Worm (Caenorhabditis elegans) whole organism, L4 larva: Measurements from ENCODE around the gene C06A1.7.

Experiments used
- Y5F2A.4 ChIP-seq: fragments of 200-800 bp; sonication (Bioruptor generic); optimal IDR thresholded peaks from 2 replicates; lab custom pipeline; 2018; ENCODE audit warnings: mild to moderate bottlenecking, missing genetic modification characterization, missing compliant biosample characterization
- ZK337.2 ChIP-seq: fragments of 200-800 bp; sonication (Bioruptor generic); IDR thresholded peaks from 2 replicates; pipeline ENCODE4 v1.3.6; 2022; ENCODE audit warnings: missing genetic modification reagents, missing genetic modification characterization, missing compliant biosample characterization
- aly-2 ChIP-seq: sonication (generic microtip); optimal IDR thresholded peaks from 2 replicates; lab custom pipeline; 2018; ENCODE audit warnings: missing biosample characterization, missing genetic modification characterization
- arid-1 ChIP-seq: fragments of 200-800 bp; sonication (Bioruptor generic); conservative IDR thresholded peaks from 2 replicates; pipeline ENCODE4 v1.3.6; 2022; ENCODE audit warnings: missing genetic modification reagents, missing genetic modification characterization, missing compliant biosample characterization
- ceh-44 ChIP-seq: fragments of 200-800 bp; sonication (Bioruptor generic); IDR thresholded peaks from 2 replicates; pipeline ENCODE4 v1.3.6; 2022; ENCODE audit warnings: missing genetic modification reagents, missing genetic modification characterization, missing compliant biosample characterization
- ceh-62 ChIP-seq: sonication (generic microtip); optimal IDR thresholded peaks from 2 replicates; lab custom pipeline; 2017; ENCODE audit warnings: missing biosample characterization, missing genetic modification characterization
- ceh-82 ChIP-seq: sonication (generic microtip); optimal IDR thresholded peaks from 2 replicates; lab custom pipeline; 2017; ENCODE audit warnings: missing biosample characterization, missing genetic modification characterization
- cey-2 ChIP-seq: sonication (generic microtip); optimal IDR thresholded peaks from 3 replicates; lab custom pipeline; 2017; ENCODE audit warnings: missing genetic modification characterization, mild to moderate bottlenecking, missing compliant biosample characterization, antibody characterized with exemption, borderline replicate concordance; ENCODE audit not compliant: insufficient read depth
- daf-16 ChIP-seq, 3 experiments: sonication (generic microtip); optimal IDR thresholded peaks; 2 replicates each; lab custom pipeline; 2016 to 2017; ENCODE audit warnings: missing genetic modification characterization in 3 of 3, missing genetic modification reagents in 3 of 3, mild to moderate bottlenecking in 2 of 3, missing compliant biosample characterization in 2 of 3, missing biosample characterization in 1 of 3, moderate library complexity in 1 of 3
- dmd-6 ChIP-seq: fragments of 200-800 bp; sonication (Bioruptor generic); IDR thresholded peaks from 2 replicates; pipeline ENCODE4 v1.3.6; 2022; ENCODE audit warnings: missing genetic modification reagents, missing genetic modification characterization, missing compliant biosample characterization
- dmd-9 ChIP-seq: fragments of 200-800 bp; sonication (Bioruptor generic); IDR thresholded peaks from 2 replicates; pipeline ENCODE4 v1.3.6; 2022; ENCODE audit warnings: missing genetic modification reagents, missing genetic modification characterization, missing compliant biosample characterization
- dpl-1 ChIP-seq: fragments of 150-350 bp; optimal IDR thresholded peaks from 2 replicates; lab custom pipeline; 2014; ENCODE audit warnings: missing biosample characterization, missing genetic modification reagents, missing genetic modification characterization
- dve-1 ChIP-seq: sonication (generic microtip); optimal IDR thresholded peaks from 2 replicates; lab custom pipeline; 2017; ENCODE audit warnings: antibody characterized with exemption, mild to moderate bottlenecking, missing genetic modification characterization, missing compliant biosample characterization; ENCODE audit not compliant: insufficient read depth
- hif-1 ChIP-seq, 2 experiments: sonication (generic microtip); optimal IDR thresholded peaks; 2 replicates each; lab custom pipeline; 2016 to 2017; ENCODE audit warnings: missing compliant biosample characterization in 2 of 2, missing genetic modification characterization in 2 of 2, missing genetic modification reagents in 2 of 2, missing genotype in 2 of 2, mild to moderate bottlenecking in 1 of 2
- hlh-30 ChIP-seq: sonication (generic microtip); optimal IDR thresholded peaks from 2 replicates; lab custom pipeline; 2017; ENCODE audit warnings: antibody characterized with exemption, mild to moderate bottlenecking, missing genetic modification characterization, missing compliant biosample characterization; ENCODE audit not compliant: insufficient read depth
- lin-38 ChIP-seq: fragments of 200-800 bp; sonication (Bioruptor generic); IDR thresholded peaks from 2 replicates; pipeline ENCODE4 v1.3.6; 2022; ENCODE audit warnings: missing genetic modification reagents, missing genetic modification characterization, missing compliant biosample characterization
- lir-3 ChIP-seq: sonication (generic microtip); optimal IDR thresholded peaks from 2 replicates; lab custom pipeline; 2016; ENCODE audit warnings: mild to moderate bottlenecking, missing genetic modification characterization, missing compliant biosample characterization
- lsy-2 ChIP-seq, 2 experiments: fragments of 150-350 bp in 1 of 2; sonication (generic microtip) in 1 of 2; optimal IDR thresholded peaks; 2 replicates each; lab custom pipeline; 2014 to 2017; ENCODE audit warnings: missing biosample characterization in 2 of 2, missing genetic modification characterization in 2 of 2
- mes-2 ChIP-seq: sonication (generic microtip); optimal IDR thresholded peaks from 2 replicates; lab custom pipeline; 2016; ENCODE audit warnings: missing genotype, mild to moderate bottlenecking, missing genetic modification characterization, missing compliant biosample characterization; ENCODE audit not compliant: poor library complexity, severe bottlenecking
- nhr-102 ChIP-seq: sonication (generic microtip); optimal IDR thresholded peaks from 2 replicates; lab custom pipeline; 2016; ENCODE audit warnings: mild to moderate bottlenecking, missing genetic modification characterization, moderate library complexity, missing compliant biosample characterization
- nhr-25 ChIP-seq: sonication (generic microtip); optimal IDR thresholded peaks from 2 replicates; lab custom pipeline; 2017; ENCODE audit warnings: missing genetic modification characterization, mild to moderate bottlenecking, missing compliant biosample characterization, antibody characterized with exemption, moderate library complexity, borderline replicate concordance; ENCODE audit not compliant: insufficient read depth
- nhr-28 ChIP-seq: fragments of 150-350 bp; optimal IDR thresholded peaks from 2 replicates; lab custom pipeline; 2014; ENCODE audit warnings: missing biosample characterization, missing genetic modification characterization
- nhr-42 ChIP-seq: fragments of 200-800 bp; sonication (Bioruptor generic); IDR thresholded peaks from 2 replicates; pipeline ENCODE4 v1.3.6; 2022; ENCODE audit warnings: missing genetic modification characterization, missing compliant biosample characterization
- nhr-6 ChIP-seq: fragments of 150-350 bp; optimal IDR thresholded peaks from 2 replicates; lab custom pipeline; 2014; ENCODE audit warnings: missing biosample characterization, missing genetic modification characterization
- pha-4 ChIP-seq, 2 experiments: fragments of 150-350 bp in 1 of 2; fragments of 200-800 bp in 1 of 2; sonication (Bioruptor generic) in 1 of 2; IDR thresholded peaks in 1 of 2; optimal IDR thresholded peaks in 1 of 2; 2 replicates each; pipeline versions ENCODE4 v1.3.6 to Lab custom; 2014 to 2022; ENCODE audit warnings: missing genetic modification characterization in 2 of 2, missing genetic modification reagents in 2 of 2, missing biosample characterization in 1 of 2, missing compliant biosample characterization in 1 of 2
- rbr-2 ChIP-seq: sonication (generic microtip); optimal IDR thresholded peaks from 2 replicates; lab custom pipeline; 2016; ENCODE audit warnings: missing genotype, missing genetic modification characterization, missing compliant biosample characterization
- saeg-2 ChIP-seq: fragments of 200-800 bp; sonication (Bioruptor generic); IDR thresholded peaks from 2 replicates; pipeline ENCODE4 v1.3.6; 2022; ENCODE audit warnings: missing genetic modification reagents, missing genetic modification characterization, missing compliant biosample characterization
- set-16 ChIP-seq: fragments of 200-800 bp; sonication (Bioruptor generic); IDR thresholded peaks from 2 replicates; pipeline ENCODE4 v1.3.6; 2022; ENCODE audit warnings: missing genetic modification reagents, missing genetic modification characterization, missing compliant biosample characterization
- spr-1 ChIP-seq: sonication (generic microtip); optimal IDR thresholded peaks from 2 replicates; lab custom pipeline; 2016; ENCODE audit warnings: mild to moderate bottlenecking, missing genetic modification characterization, missing compliant biosample characterization
- tag-97 ChIP-seq: fragments of 200-800 bp; sonication (Bioruptor generic); IDR thresholded peaks from 2 replicates; pipeline ENCODE4 v1.3.6; 2022; ENCODE audit warnings: missing genetic modification characterization, missing compliant biosample characterization
- tra-1 ChIP-seq: fragments of 200-800 bp; sonication (Bioruptor generic); IDR thresholded peaks from 2 replicates; pipeline ENCODE4 v1.3.6; 2022; ENCODE audit warnings: missing genetic modification reagents, missing genetic modification characterization, missing compliant biosample characterization
- unc-130 ChIP-seq: sonication (generic microtip); optimal IDR thresholded peaks from 2 replicates; lab custom pipeline; 2016; ENCODE audit warnings: missing genetic modification reagents, missing genetic modification characterization, missing compliant biosample characterization
- unc-39 ChIP-seq: sonication (generic microtip); optimal IDR thresholded peaks from 2 replicates; lab custom pipeline; 2017; ENCODE audit warnings: missing biosample characterization, missing genetic modification characterization
- unc-62 ChIP-seq, 3 experiments: fragments of 150-350 bp in 1 of 3; sonication (generic microtip); optimal IDR thresholded peaks in 2 of 3; peaks in 1 of 3; 1 replicate in 1 of 3; 2 replicates in 2 of 3; lab custom pipeline; 2014 to 2017; ENCODE audit warnings: missing biosample characterization in 3 of 3, missing genetic modification characterization in 3 of 3, missing genetic modification reagents in 3 of 3, missing genotype in 1 of 3

Gene C06A1.7

DNA sequence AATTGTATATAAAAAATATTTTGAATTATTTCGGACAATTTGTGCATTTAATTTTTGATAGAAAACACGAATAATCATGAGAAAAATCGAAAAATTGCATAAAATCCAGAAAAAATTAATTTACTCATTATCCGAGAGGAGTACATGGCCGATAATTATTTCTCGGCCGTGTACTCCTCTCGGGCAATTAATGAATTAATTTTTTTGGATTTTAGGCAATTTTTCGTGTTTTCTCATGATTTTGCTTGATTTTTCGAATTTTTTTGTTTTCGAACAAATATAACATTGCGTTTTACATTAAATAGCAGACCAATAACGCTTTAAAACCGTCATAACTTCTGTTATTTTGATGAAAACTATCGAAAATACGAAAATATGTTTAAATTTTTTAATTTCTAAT lies 26.7 kb upstream of the C06A1.7 start (continued):
- TF ChIP-seq daf-16 (GFP tag; optimal IDR thresholded peaks at IDR 0.05; lab: Kevin White, UChicago), result no peak
- TF ChIP-seq daf-16 (tag; optimal IDR thresholded peaks at IDR 0.05; lab: Kevin White, UChicago), result no peak
- peak in 1 of 2 experiments; percentile 75 for TF ChIP-seq lsy-2 (tag; optimal IDR thresholded peaks at IDR 0.05; lab: Kevin White, UChicago)
- TF ChIP-seq cey-2 (tag; lab: Kevin White, UChicago), result no peak
- peak; percentile 63 for TF ChIP-seq unc-130 (GFP tag; lab: Kevin White, UChicago)
- TF ChIP-seq dve-1 (tag; lab: Kevin White, UChicago), result peak; percentile 60
- no peak for TF ChIP-seq ceh-62 (tag; lab: Kevin White, UChicago)
- peak; percentile 70 for TF ChIP-seq dpl-1
- no peak for TF ChIP-seq pha-4 (GFP tag; IDR thresholded peaks at IDR 0.05; lab: Robert Waterston, UW)
- TF ChIP-seq pha-4 (tag; optimal IDR thresholded peaks at IDR 0.05; lab: Kevin White, UChicago), result no peak
- peak in 1 of 2 experiments; percentile 78 for TF ChIP-seq hif-1 (tag; optimal IDR thresholded peaks at IDR 0.05; lab: Kevin White, UChicago)
- no peak for TF ChIP-seq nhr-28 (tag; lab: Kevin White, UChicago)
- no peak for TF ChIP-seq lir-3 (tag; lab: Kevin White, UChicago)
- peak; percentile 97 for TF ChIP-seq mes-2 (tag; lab: Kevin White, UChicago)
- 0 out of 2 replicates have a peak, but pooled peaks have one; percentile 73 for TF ChIP-seq tag-97 (GFP tag; lab: Robert Waterston, UW)
- TF ChIP-seq dmd-9 (GFP tag; lab: Robert Waterston, UW), result peak; percentile 88
- no peak for TF ChIP-seq arid-1
- no peak for TF ChIP-seq unc-39
- TF ChIP-seq nhr-102 (tag; lab: Kevin White, UChicago), result peak; percentile 14
- TF ChIP-seq aly-2 (tag; lab: Kevin White, UChicago), result no peak
- TF ChIP-seq unc-62 (GFP tag; optimal IDR thresholded peaks at IDR 0.05 in 1 of 2; lab: Kevin White, UChicago), result no peak
- TF ChIP-seq unc-62 (tag; optimal IDR thresholded peaks at IDR 0.05; lab: Kevin White, UChicago), result no peak
- TF ChIP-seq nhr-6 (tag; lab: Kevin White, UChicago), result peak; percentile 30
- 0 out of 2 replicates have a peak, but pooled peaks have one; percentile 28 for TF ChIP-seq ceh-44
- TF ChIP-seq rbr-2 (tag; lab: Kevin White, UChicago), result peak; percentile 30
- no peak for TF ChIP-seq Y5F2A.4 (GFP tag; lab: Kevin White, UChicago)
- peak; percentile 66 for TF ChIP-seq tra-1 (GFP tag; lab: Robert Waterston, UW)
- TF ChIP-seq ZK337.2 (GFP tag; lab: Robert Waterston, UW), result peak; percentile 85
- TF ChIP-seq dmd-6 (GFP tag; lab: Robert Waterston, UW), result peak; percentile 48
- TF ChIP-seq set-16, result no peak
- TF ChIP-seq spr-1 (tag; lab: Kevin White, UChicago), result peak; percentile 4
- no peak for TF ChIP-seq nhr-42 (GFP tag; lab: Robert Waterston, UW)
- no peak for TF ChIP-seq hlh-30 (tag; lab: Kevin White, UChicago)
- TF ChIP-seq saeg-2 (GFP tag; lab: Robert Waterston, UW), result no peak
- no peak for TF ChIP-seq ceh-82 (tag; lab: Kevin White, UChicago)
- no peak for TF ChIP-seq nhr-25 (tag; lab: Kevin White, UChicago)

DNA sequence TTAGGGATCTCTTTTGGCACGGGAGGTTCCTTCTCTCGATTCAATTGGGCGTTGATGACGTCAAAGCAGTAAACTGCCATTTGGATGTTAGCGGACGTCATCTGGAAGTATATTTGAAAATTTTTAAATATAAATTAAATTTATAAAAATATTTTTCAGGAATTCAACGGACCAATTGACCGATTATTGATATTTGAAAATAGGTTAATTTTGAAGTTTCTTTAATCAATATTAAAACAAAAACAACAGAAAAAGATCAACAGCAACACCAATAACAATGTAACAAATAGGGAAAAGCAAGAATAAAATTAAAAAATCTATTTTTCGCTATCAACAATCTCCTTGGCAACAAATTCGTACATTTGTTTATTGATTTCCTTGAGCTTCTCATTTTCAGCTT lies 25.5 kb upstream of the C06A1.7 start, which contains the start of gene R166.3:
Gene R166.3 (minus strand): TSS at position 101 of the 400 bp plus-strand sequence.
- no peak for TF ChIP-seq dmd-9 (GFP tag; lab: Robert Waterston, UW)
- peak; percentile 31; the same call in 1 of the 2 replicates for TF ChIP-seq lin-38 (GFP tag; lab: Robert Waterston, UW)
